Worm (Caenorhabditis elegans) whole organism, L4 larva: ENCODE data around the gene Y32B12B.4.
"Not testable (repeated sequence)": the region's sequence is repeated elsewhere in the genome, so short reads cannot be mapped to it uniquely, and the experiment has no call there.

ENCODE experiments used
- ZK337.2 ChIP-seq: fragments of 200-800 bp; sonication (Bioruptor generic); IDR thresholded peaks from 2 replicates; pipeline ENCODE4 v1.3.6; 2022; ENCODE audit warnings: missing genetic modification reagents, missing genetic modification characterization, missing compliant biosample characterization
- attf-4 ChIP-seq: sonication (generic microtip); optimal IDR thresholded peaks from 3 replicates; lab custom pipeline; 2017; ENCODE audit warnings: missing biosample characterization, missing genetic modification characterization
- ctbp-1 ChIP-seq: fragments of 200-800 bp; sonication (Bioruptor generic); IDR thresholded peaks from 2 replicates; pipeline ENCODE4 v1.3.6; 2022; ENCODE audit warnings: missing genetic modification reagents, missing genetic modification characterization, missing compliant biosample characterization
- daf-19 ChIP-seq: fragments of 200-800 bp; sonication (Bioruptor generic); conservative IDR thresholded peaks from 2 replicates; pipeline ENCODE4 v1.3.6; 2022; ENCODE audit warnings: missing genetic modification characterization, missing compliant biosample characterization
- daf-8 ChIP-seq: fragments of 200-800 bp; sonication (Bioruptor generic); IDR thresholded peaks from 2 replicates; pipeline ENCODE4 v1.3.6; 2022; ENCODE audit warnings: missing genetic modification characterization, missing compliant biosample characterization
- dmd-8 ChIP-seq: fragments of 200-800 bp; sonication (Bioruptor generic); IDR thresholded peaks from 2 replicates; pipeline ENCODE4 v1.3.6; 2022; ENCODE audit warnings: missing genetic modification characterization, missing compliant biosample characterization
- dve-1 ChIP-seq: sonication (generic microtip); optimal IDR thresholded peaks from 2 replicates; lab custom pipeline; 2017; ENCODE audit warnings: antibody characterized with exemption, mild to moderate bottlenecking, missing genetic modification characterization, missing compliant biosample characterization; ENCODE audit not compliant: insufficient read depth
- egl-43 ChIP-seq: fragments of 200-800 bp; sonication (Bioruptor generic); IDR thresholded peaks from 2 replicates; pipeline ENCODE4 v1.3.6; 2022; ENCODE audit warnings: missing genetic modification reagents, missing genetic modification characterization, missing compliant biosample characterization
- gei-8 ChIP-seq: fragments of 200-800 bp; sonication (Bioruptor generic); optimal IDR thresholded peaks from 2 replicates; lab custom pipeline; 2018; ENCODE audit warnings: mild to moderate bottlenecking, missing genetic modification characterization, missing compliant biosample characterization
- hlh-11 ChIP-seq: fragments of 200-800 bp; sonication (Bioruptor generic); optimal IDR thresholded peaks from 2 replicates; lab custom pipeline; 2018; ENCODE audit warnings: mild to moderate bottlenecking, missing genetic modification characterization, missing compliant biosample characterization
- lim-7 ChIP-seq: fragments of 200-800 bp; sonication (Bioruptor generic); IDR thresholded peaks from 2 replicates; pipeline ENCODE4 v1.3.6; 2022; ENCODE audit warnings: missing genetic modification characterization, missing compliant biosample characterization
- lin-1 ChIP-seq: fragments of 200-800 bp; sonication (Bioruptor generic); IDR thresholded peaks from 2 replicates; pipeline ENCODE4 v1.3.6; 2022; ENCODE audit warnings: missing genetic modification reagents, missing genetic modification characterization, missing compliant biosample characterization
- lin-15B ChIP-seq: fragments of 150-350 bp; sonication (generic microtip); optimal IDR thresholded peaks from 3 replicates; lab custom pipeline; 2014; ENCODE audit warnings: missing biosample characterization, missing genetic modification characterization
- lin-29 ChIP-seq: fragments of 200-800 bp; sonication (Bioruptor generic); IDR thresholded peaks from 2 replicates; pipeline ENCODE4 v1.3.6; 2022; ENCODE audit warnings: missing genetic modification reagents, missing genetic modification characterization, missing compliant biosample characterization
- lin-39 ChIP-seq: fragments of 150-350 bp; optimal IDR thresholded peaks from 2 replicates; lab custom pipeline; 2014; ENCODE audit warnings: missing biosample characterization, missing genetic modification reagents, missing genetic modification characterization
- lsy-2 ChIP-seq, 2 experiments: fragments of 150-350 bp in 1 of 2; sonication (generic microtip) in 1 of 2; optimal IDR thresholded peaks; 2 replicates each; lab custom pipeline; 2014 to 2017; ENCODE audit warnings: missing biosample characterization in 2 of 2, missing genetic modification characterization in 2 of 2
- madf-9 ChIP-seq: fragments of 200-800 bp; sonication (Bioruptor generic); conservative IDR thresholded peaks from 2 replicates; pipeline ENCODE4 v1.3.6; 2022; ENCODE audit warnings: missing genetic modification reagents, missing genetic modification characterization, missing compliant biosample characterization
- mdl-1 ChIP-seq, 2 experiments: fragments of 150-350 bp in 1 of 2; sonication (generic microtip) in 1 of 2; optimal IDR thresholded peaks; 2 replicates each; lab custom pipeline; 2014 to 2017; ENCODE audit warnings: missing biosample characterization in 2 of 2, missing genetic modification characterization in 2 of 2
- mes-2 ChIP-seq: sonication (generic microtip); optimal IDR thresholded peaks from 2 replicates; lab custom pipeline; 2016; ENCODE audit warnings: missing genotype, mild to moderate bottlenecking, missing genetic modification characterization, missing compliant biosample characterization; ENCODE audit not compliant: poor library complexity, severe bottlenecking
- nhr-10 ChIP-seq: fragments of 150-350 bp; optimal IDR thresholded peaks from 2 replicates; lab custom pipeline; 2014; ENCODE audit warnings: missing biosample characterization, missing genetic modification characterization
- nhr-11 ChIP-seq: fragments of 150-350 bp; optimal IDR thresholded peaks from 2 replicates; lab custom pipeline; 2014; ENCODE audit warnings: missing biosample characterization, missing genetic modification characterization
- nhr-41 ChIP-seq: fragments of 200-800 bp; sonication (Bioruptor generic); IDR thresholded peaks from 2 replicates; pipeline ENCODE4 v1.3.6; 2022; ENCODE audit warnings: missing genetic modification reagents, missing genetic modification characterization, missing compliant biosample characterization
- nhr-76 ChIP-seq: fragments of 150-350 bp; optimal IDR thresholded peaks from 2 replicates; lab custom pipeline; 2014; ENCODE audit warnings: missing biosample characterization, missing genetic modification characterization
- pqm-1 ChIP-seq: sonication (generic microtip); optimal IDR thresholded peaks from 2 replicates; lab custom pipeline; 2017; ENCODE audit warnings: missing biosample characterization, missing genetic modification characterization
- saeg-2 ChIP-seq: fragments of 200-800 bp; sonication (Bioruptor generic); IDR thresholded peaks from 2 replicates; pipeline ENCODE4 v1.3.6; 2022; ENCODE audit warnings: missing genetic modification reagents, missing genetic modification characterization, missing compliant biosample characterization
- set-16 ChIP-seq: fragments of 200-800 bp; sonication (Bioruptor generic); IDR thresholded peaks from 2 replicates; pipeline ENCODE4 v1.3.6; 2022; ENCODE audit warnings: missing genetic modification reagents, missing genetic modification characterization, missing compliant biosample characterization
- skn-1 ChIP-seq: fragments of 150-350 bp; optimal IDR thresholded peaks from 2 replicates; lab custom pipeline; 2014; ENCODE audit warnings: missing biosample characterization, missing genetic modification characterization
- snpc-4 ChIP-seq: fragments of 150-350 bp; optimal IDR thresholded peaks from 2 replicates; lab custom pipeline; 2014; ENCODE audit warnings: missing biosample characterization, missing genetic modification characterization
- zfp-2 ChIP-seq: sonication (generic microtip); optimal IDR thresholded peaks from 2 replicates; lab custom pipeline; 2016; ENCODE audit warnings: mild to moderate bottlenecking, missing genetic modification characterization, missing compliant biosample characterization
- zfp-3 ChIP-seq: fragments of 200-800 bp; sonication (Bioruptor generic); conservative IDR thresholded peaks from 2 replicates; pipeline ENCODE4 v1.3.6; 2022; ENCODE audit warnings: missing genetic modification reagents, missing genetic modification characterization, missing compliant biosample characterization

The Y32B12B.4 gene

DNA sequence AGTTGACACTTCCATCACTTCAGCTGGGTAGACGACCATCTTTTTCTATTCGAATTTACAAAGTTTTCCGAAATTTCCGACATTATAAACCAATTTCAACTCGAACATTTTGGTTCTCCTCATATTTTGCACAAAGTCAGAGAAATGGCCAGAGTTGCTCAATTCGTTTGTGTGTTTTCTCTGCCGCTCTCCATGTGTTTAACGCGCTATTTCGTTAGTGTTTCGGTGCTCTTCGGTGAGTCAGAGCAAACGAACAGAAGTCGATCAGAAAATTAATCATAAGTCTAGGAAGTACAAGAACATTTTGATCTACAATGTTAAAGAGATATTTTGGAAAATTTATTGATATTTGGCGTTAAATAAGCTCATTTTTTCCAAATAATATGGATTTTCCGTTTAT lies 44.5 kb upstream of the Y32B12B.4 start, which contains the start of gene srr-3 (continued):
- TF ChIP-seq zfp-2 (tag; lab: Kevin White, UChicago), result no peak
- TF ChIP-seq, all 104 proteins: peak for 0

ce11 chrV:16515140-16515539 lies 38.0 kb upstream of the Y32B12B.4 start, which contains the start of gene F36D3.5:
Gene F36D3.5 (minus strand): TSS chrV:16515240.
- not testable (repeated sequence) for TF ChIP-seq hlh-11; egl-43; lsy-2 (tag; optimal IDR thresholded peaks at IDR 0.05; lab: Kevin White, UChicago)

DNA sequence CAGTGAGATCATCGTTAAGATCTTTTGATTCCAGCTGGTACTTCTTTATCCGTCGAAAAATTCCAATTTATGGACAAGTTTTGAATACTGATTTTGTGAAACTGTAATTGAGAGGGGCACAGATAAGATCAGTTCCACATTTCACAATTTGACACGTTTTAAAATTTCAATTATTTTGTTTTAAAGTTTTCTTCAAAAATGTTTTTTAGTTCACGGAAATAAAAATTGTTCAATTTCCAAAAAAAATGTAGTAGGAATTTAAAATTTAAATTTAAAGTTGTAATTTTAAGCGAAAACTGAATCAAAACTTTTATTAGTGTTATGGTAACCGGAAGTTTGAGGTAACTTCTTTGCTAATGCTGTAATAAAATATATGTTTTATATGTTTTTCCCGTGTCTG lies 35.5 kb upstream of the Y32B12B.4 start, which contains the start of gene F36D3.4:
TSS of gene F36D3.4 (minus strand) at position 101 of the 400 bp plus-strand sequence.
- TF ChIP-seq mes-2 (tag; lab: Kevin White, UChicago) (no peak), pqm-1 (tag; lab: Kevin White, UChicago) (no peak), nhr-11 (tag; lab: Kevin White, UChicago) (no peak), hlh-11 (no peak), lin-39 (tag; lab: Kevin White, UChicago) (no peak), dve-1 (tag; lab: Kevin White, UChicago) (no peak), dmd-8 (GFP tag; lab: Robert Waterston, UW) (no peak), lsy-2 (tag; optimal IDR thresholded peaks at IDR 0.05; lab: Kevin White, UChicago) (no peak), nhr-10 (no peak), set-16 (GFP tag; lab: Robert Waterston, UW) (no peak)

- TF ChIP-seq mdl-1 (tag; optimal IDR thresholded peaks at IDR 0.05; lab: Kevin White, UChicago), result no peak
- TF ChIP-seq skn-1 (tag; lab: Kevin White, UChicago), result no peak
- no peak for TF ChIP-seq lin-1
- no peak for TF ChIP-seq lsy-2 (tag; optimal IDR thresholded peaks at IDR 0.05; lab: Kevin White, UChicago)
- no peak for TF ChIP-seq saeg-2 (GFP tag; lab: Robert Waterston, UW)
- no peak for TF ChIP-seq set-16 (GFP tag; lab: Robert Waterston, UW)
- no peak for TF ChIP-seq nhr-76 (tag; lab: Kevin White, UChicago)
- no peak for TF ChIP-seq zfp-2 (tag; lab: Kevin White, UChicago)
Measured at ce11 chrV:16522242-16522641, 30.9 kb upstream of the Y32B12B.4 start, which contains the start of gene srw-34. Gene srw-34 (minus strand): TSS chrV:16522342.

ce11 chrV:16526858-16527257 lies 26.3 kb upstream of the Y32B12B.4 start, which contains the start of gene F36D3.8:
Gene F36D3.8 (plus strand): TSS chrV:16527158.
- TF ChIP-seq ZK337.2 (GFP tag; lab: Robert Waterston, UW), result 0 out of 2 replicates have a peak, but pooled peaks have one; percentile 8
- no peak for TF ChIP-seq ctbp-1
- no peak for TF ChIP-seq lin-29 (GFP tag; lab: Robert Waterston, UW)
- TF ChIP-seq set-16 (GFP tag; lab: Robert Waterston, UW), result no peak
- TF ChIP-seq, all 104 proteins: peak for 1

DNA sequence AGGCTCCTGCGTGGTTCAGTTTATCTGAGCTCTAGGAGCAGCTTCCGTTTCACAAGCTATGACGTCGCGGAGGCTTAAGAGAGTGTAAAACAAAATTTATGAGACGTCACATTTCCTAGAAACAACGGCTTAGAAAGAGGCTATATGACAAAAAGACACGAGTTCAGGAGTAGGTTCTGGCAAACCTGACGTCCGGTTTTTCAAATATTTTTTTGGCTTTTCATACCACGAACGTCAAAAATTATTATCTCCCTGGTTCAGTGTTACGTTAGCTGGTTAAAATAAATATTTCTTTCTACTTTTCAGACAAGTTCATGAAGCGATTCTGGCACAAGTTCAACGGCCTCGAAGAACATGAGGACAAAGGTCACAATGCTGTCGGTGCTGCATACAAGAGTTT lies 25.3 kb upstream of the Y32B12B.4 start, which contains the start of gene F36D3.16:
TSS of gene F36D3.16 (plus strand) at position 301 of the 400 bp plus-strand sequence.
- TF ChIP-seq madf-9 (GFP tag; lab: Robert Waterston, UW) (no peak), nhr-41 (GFP tag; lab: Robert Waterston, UW) (no peak), zfp-2 (tag; lab: Kevin White, UChicago) (no peak), gei-8 (no peak), set-16 (GFP tag; lab: Robert Waterston, UW) (no peak), lin-29 (GFP tag; lab: Robert Waterston, UW) (no peak), lin-15B (no peak), zfp-3 (no peak), lin-39 (tag; lab: Kevin White, UChicago) (no peak), skn-1 (tag; lab: Kevin White, UChicago) (no peak), lim-7 (GFP tag; lab: Robert Waterston, UW) (no peak)

ce11 chrV:16534000-16534399 lies 19.1 kb upstream of the Y32B12B.4 start, which contains the start of gene cpr-2:
Gene cpr-2 (minus strand): TSS chrV:16534100.
- TF ChIP-seq nhr-11 (tag; lab: Kevin White, UChicago), result no peak
- TF ChIP-seq snpc-4 (tag; lab: Kevin White, UChicago), result no peak
- TF ChIP-seq daf-19, result no peak
- no peak for TF ChIP-seq attf-4 (tag; lab: Kevin White, UChicago)
- TF ChIP-seq pqm-1 (tag; lab: Kevin White, UChicago), result no peak
- no peak for TF ChIP-seq daf-8 (GFP tag; lab: Robert Waterston, UW)
